In genomic region chrV:12904054-12904453, ce11 we compare ENCODE assay signal across 3 worm cellular contexts.
TF ChIP-seq lines count a peak whose summit lies in the region.

TSS of gene ttr-27 (minus strand) at chrV:12904098.

TF ChIP-seq in whole organism, L1 larva, 84 proteins besides CTCF, POLR2A, EP300 and RAD21:
- peak; percentile 36 for TF ChIP-seq tbx-2 (tag; optimal IDR thresholded peaks at IDR 0.05; lab: Kevin White, UChicago)
- TF ChIP-seq efl-1 (optimal IDR thresholded peaks at IDR 0.05; lab: Kevin White, UChicago): no peak
- peak in 1 of 2 experiments; percentile 12 for TF ChIP-seq efl-1 (GFP tag; optimal IDR thresholded peaks at IDR 0.05 in 1 of 2; lab: Kevin White, UChicago)
- TF ChIP-seq mef-2 (tag; optimal IDR thresholded peaks at IDR 0.05; lab: Kevin White, UChicago): no peak
- TF ChIP-seq nhr-77 (tag; optimal IDR thresholded peaks at IDR 0.05; lab: Kevin White, UChicago): peak; percentile 23
- peak; percentile 34 for TF ChIP-seq lin-14 (GFP tag; optimal IDR thresholded peaks at IDR 0.05; lab: Kevin White, UChicago)

TF ChIP-seq in whole organism, L2 larva, 48 proteins besides CTCF, POLR2A, EP300 and RAD21:
- TF ChIP-seq sma-9 (GFP tag; optimal IDR thresholded peaks at IDR 0.05; lab: Kevin White, UChicago) (peak; percentile 21), sma-9 (tag; optimal IDR thresholded peaks at IDR 0.05; lab: Kevin White, UChicago) (no peak), C34F6.9 (tag; optimal IDR thresholded peaks at IDR 0.05; lab: Kevin White, UChicago) (no peak), egl-27 (tag; optimal IDR thresholded peaks at IDR 0.05; lab: Kevin White, UChicago) (no peak), sma-3 (GFP tag; optimal IDR thresholded peaks at IDR 0.05; lab: Kevin White, UChicago) (no peak), lin-39 (tag; optimal IDR thresholded peaks at IDR 0.05; lab: Kevin White, UChicago) (no peak), unc-62 (GFP tag; optimal IDR thresholded peaks at IDR 0.05; lab: Kevin White, UChicago) (no peak), F13H6.1 (tag; optimal IDR thresholded peaks at IDR 0.05; lab: Kevin White, UChicago) (peak; percentile 67), nhr-10 (tag; optimal IDR thresholded peaks at IDR 0.05; lab: Kevin White, UChicago) (no peak), Y55F3AM.14 (GFP tag; optimal IDR thresholded peaks at IDR 0.05; lab: Kevin White, UChicago) (no peak), nhr-21 (tag; optimal IDR thresholded peaks at IDR 0.05; lab: Kevin White, UChicago) (no peak), nhr-6 (tag; optimal IDR thresholded peaks at IDR 0.05; lab: Kevin White, UChicago) (no peak), elt-1 (tag; optimal IDR thresholded peaks at IDR 0.05; lab: Kevin White, UChicago) (no peak)

TF ChIP-seq in whole organism, L3 larva, 47 proteins besides CTCF, POLR2A, EP300 and RAD21:
- TF ChIP-seq fos-1 (tag; optimal IDR thresholded peaks at IDR 0.05; lab: Kevin White, UChicago) (no peak), pha-4 (tag; optimal IDR thresholded peaks at IDR 0.05; lab: Kevin White, UChicago) (peak; percentile 91)

Comparison
In these comparisons a context has a peak if more than half of its experiments do, and no peak if none do; other contexts are left out.
1. Of the 22 proteins assayed by ChIP-seq in both whole organism, L1 larva and whole organism, L2 larva: peak only in whole organism, L1 larva: nhr-77; only in whole organism, L2 larva: none; in both: none; in neither: 21.